Fruit fly (Drosophila melanogaster): Measurements from ENCODE around the gene CG33783.

Gene CG33783

dm6 chr3R:10048842-10049527, 17.6 kb upstream of the CG33783 start, which contains the start of gene ohgt (continued):
- TF ChIP-seq Hmr (GFP tag; optimal IDR thresholded peaks at IDR 0.05) (no peak), CG10565 (GFP tag; optimal IDR thresholded peaks at IDR 0.05) (no peak), org-1 (GFP tag; optimal IDR thresholded peaks at IDR 0.05) (no peak), stc (GFP tag; IDR thresholded peaks at IDR 0.05) (no peak), CG16813 (GFP tag; IDR thresholded peaks at IDR 0.05; ENCODE audit: partially characterized antibody) (peak; percentile 49; the same call in 1 of the 3 replicates), BEAF-32 (GFP tag; optimal IDR thresholded peaks at IDR 0.05) (peak; percentile 57), oc (tag; optimal IDR thresholded peaks at IDR 0.05) (no peak), CG7963 (GFP tag; IDR thresholded peaks at IDR 0.05; ENCODE audit: partially characterized antibody) (no peak), CG17568 (GFP tag; optimal IDR thresholded peaks at IDR 0.05) (no peak), lola (GFP tag; optimal IDR thresholded peaks at IDR 0.05) (peak in 1 of 3 experiments; percentile 3), pzg (GFP tag; optimal IDR thresholded peaks at IDR 0.05) (peak; percentile 40), CG33213 (GFP tag; optimal IDR thresholded peaks at IDR 0.05) (no peak), nmo (GFP tag; optimal IDR thresholded peaks at IDR 0.05) (peak; percentile 33), btn (GFP tag; optimal IDR thresholded peaks at IDR 0.05) (no peak), ro (GFP tag; IDR thresholded peaks at IDR 0.05) (no peak), CG15514 (GFP tag; optimal IDR thresholded peaks at IDR 0.05) (peak; percentile 54), Atf3 (GFP tag; optimal IDR thresholded peaks at IDR 0.05) (no peak), CG15011 (GFP tag; optimal IDR thresholded peaks at IDR 0.05) (no peak), CG11695 (GFP tag; IDR thresholded peaks at IDR 0.05) (no peak), Atf6 (GFP tag; IDR thresholded peaks at IDR 0.05) (no peak), CG6254 (GFP tag; optimal IDR thresholded peaks at IDR 0.05) (no peak), Ada2b (GFP tag; IDR thresholded peaks at IDR 0.05) (no peak), Lpt (GFP tag; optimal IDR thresholded peaks at IDR 0.05) (no peak), knrl (GFP tag; IDR thresholded peaks at IDR 0.05; ENCODE audit: partially characterized antibody) (no peak), Meics (GFP tag; optimal IDR thresholded peaks at IDR 0.05) (peak; percentile 5), CG9932 (GFP tag; IDR thresholded peaks at IDR 0.05) (no peak), Ets97D (GFP tag; optimal IDR thresholded peaks at IDR 0.05) (peak; percentile 32), sug (tag; optimal IDR thresholded peaks at IDR 0.05) (peak; percentile 7), crp (GFP tag; optimal IDR thresholded peaks at IDR 0.05) (peak; percentile 31 to 81), repo (GFP tag; optimal IDR thresholded peaks at IDR 0.05) (no peak), CG4360 (GFP tag; IDR thresholded peaks at IDR 0.05) (no peak), Opbp (GFP tag; IDR thresholded peaks at IDR 0.05; ENCODE audit: partially characterized antibody) (peak; percentile 29; the same call in 1 of the 3 replicates), CG4424 (GFP tag; optimal IDR thresholded peaks at IDR 0.05) (no peak), dan (GFP tag; IDR thresholded peaks at IDR 0.05) (no peak), gem (tag; optimal IDR thresholded peaks at IDR 0.05) (no peak), Hr51 (GFP tag; optimal IDR thresholded peaks at IDR 0.05) (no peak), CG12071 (GFP tag; optimal IDR thresholded peaks at IDR 0.05) (no peak), Kr (GFP tag; optimal IDR thresholded peaks at IDR 0.05) (no peak), CG6272 (GFP tag; IDR thresholded peaks at IDR 0.05) (no peak), so (GFP tag; IDR thresholded peaks at IDR 0.05) (no peak), Adf1 (GFP tag; IDR thresholded peaks at IDR 0.05) (no peak), gsb (GFP tag; IDR thresholded peaks at IDR 0.05) (no peak), CG14710 (tag; optimal IDR thresholded peaks at IDR 0.05) (peak; percentile 67), sisA (GFP tag; IDR thresholded peaks at IDR 0.05) (no peak), CG11504 (tag; optimal IDR thresholded peaks at IDR 0.05) (peak; percentile 50), rib (GFP tag; IDR thresholded peaks at IDR 0.05) (no peak), CG5180 (GFP tag; optimal IDR thresholded peaks at IDR 0.05) (no peak), CG3995 (GFP tag; optimal IDR thresholded peaks at IDR 0.05) (no peak), yki (optimal IDR thresholded peaks at IDR 0.05) (no peak)
